Fruit fly (Drosophila melanogaster): ENCODE data around the gene CG3106.

DNA sequence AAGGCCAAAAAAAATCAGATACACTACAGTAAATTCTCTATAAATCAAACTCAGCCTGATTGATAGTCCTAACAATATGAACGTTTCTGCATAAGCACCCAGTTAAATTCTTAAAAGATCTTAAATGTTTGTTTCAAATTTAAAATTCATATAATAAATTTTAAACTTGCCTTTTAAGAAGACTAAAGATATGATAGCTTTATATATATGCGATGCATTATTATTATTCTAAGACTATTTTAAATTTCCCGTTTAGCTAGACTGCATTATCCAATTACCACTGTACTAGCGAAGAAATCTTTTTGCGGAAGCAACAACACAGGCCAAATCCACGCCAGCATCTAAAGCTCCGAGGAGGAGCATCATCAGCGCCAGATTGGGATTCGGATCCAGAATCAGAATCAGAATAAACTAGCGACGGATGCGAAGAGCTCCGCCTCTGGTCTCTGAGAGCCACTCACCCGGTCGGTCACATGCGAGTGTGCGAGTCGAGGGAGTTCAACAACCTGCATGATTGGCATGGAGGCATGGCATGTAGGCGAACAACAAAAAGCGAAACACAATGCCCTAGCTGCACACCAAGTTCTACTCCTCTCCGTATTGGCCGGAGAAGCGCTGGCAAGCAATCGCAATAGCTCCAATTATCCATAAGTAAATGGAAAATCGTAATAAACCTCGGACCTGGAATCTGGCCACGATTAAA lies 8.6 kb downstream of the CG3106 start:
- TF ChIP-seq pros (GFP tag; optimal IDR thresholded peaks at IDR 0.05) (no peak), ato (GFP tag; IDR thresholded peaks at IDR 0.05; ENCODE audit: partially characterized antibody) (no peak), tio (GFP tag; optimal IDR thresholded peaks at IDR 0.05) (no peak), CG11398 (GFP tag; optimal IDR thresholded peaks at IDR 0.05) (no peak), caup (GFP tag; optimal IDR thresholded peaks at IDR 0.05; ENCODE audit: severe bottlenecking) (no peak), Tbp (GFP tag; optimal IDR thresholded peaks at IDR 0.05) (no peak), CG10543 (GFP tag; optimal IDR thresholded peaks at IDR 0.05) (no peak), CG2678 (tag; optimal IDR thresholded peaks at IDR 0.05) (no peak)
